Worm (Caenorhabditis elegans) whole organism, L2 larva: ENCODE results near the gene snt-7.

Experiments used
- ZK546.5 ChIP-seq: sonication (generic microtip); optimal IDR thresholded peaks from 2 replicates; lab custom pipeline; 2017; ENCODE audit warnings: missing biosample characterization, missing genetic modification characterization
- blmp-1 ChIP-seq: sonication (generic microtip); optimal IDR thresholded peaks from 2 replicates; lab custom pipeline; 2017; ENCODE audit warnings: missing genetic modification characterization, mild to moderate bottlenecking, missing compliant biosample characterization, antibody characterized with exemption, moderate library complexity; ENCODE audit not compliant: insufficient read depth
- egl-27 ChIP-seq: sonication (generic microtip); optimal IDR thresholded peaks from 3 replicates; lab custom pipeline; 2017; ENCODE audit warnings: missing biosample characterization, missing genetic modification reagents, missing genetic modification characterization
- lin-39 ChIP-seq: fragments of 150-350 bp; optimal IDR thresholded peaks from 2 replicates; lab custom pipeline; 2014; ENCODE audit warnings: missing biosample characterization, missing genetic modification reagents, missing genetic modification characterization
- lsy-2 ChIP-seq, 2 experiments: fragments of 150-350 bp in 1 of 2; sonication (generic microtip) in 1 of 2; optimal IDR thresholded peaks; 2 replicates each; lab custom pipeline; 2014 to 2017; ENCODE audit warnings: missing biosample characterization in 2 of 2, missing genetic modification characterization in 2 of 2
- nhr-11 ChIP-seq: fragments of 150-350 bp; optimal IDR thresholded peaks from 2 replicates; lab custom pipeline; 2014; ENCODE audit warnings: missing biosample characterization, missing genetic modification characterization
- nhr-237 ChIP-seq: fragments of 150-350 bp; optimal IDR thresholded peaks from 2 replicates; lab custom pipeline; 2014; ENCODE audit warnings: missing biosample characterization, missing genetic modification characterization
- nhr-25 ChIP-seq: fragments of 150-350 bp; sonication (generic microtip); optimal IDR thresholded peaks from 3 replicates; lab custom pipeline; 2014; ENCODE audit warnings: missing biosample characterization, missing genetic modification characterization
- snpc-4 ChIP-seq: fragments of 150-350 bp; optimal IDR thresholded peaks from 2 replicates; lab custom pipeline; 2014; ENCODE audit warnings: missing biosample characterization, missing genetic modification characterization
- zag-1 ChIP-seq: fragments of 150-350 bp; optimal IDR thresholded peaks from 2 replicates; lab custom pipeline; 2014; ENCODE audit warnings: missing biosample characterization, missing genetic modification characterization
- ztf-4 ChIP-seq: fragments of 150-350 bp; optimal IDR thresholded peaks from 2 replicates; lab custom pipeline; 2014; ENCODE audit warnings: missing biosample characterization, missing genetic modification characterization

DNA sequence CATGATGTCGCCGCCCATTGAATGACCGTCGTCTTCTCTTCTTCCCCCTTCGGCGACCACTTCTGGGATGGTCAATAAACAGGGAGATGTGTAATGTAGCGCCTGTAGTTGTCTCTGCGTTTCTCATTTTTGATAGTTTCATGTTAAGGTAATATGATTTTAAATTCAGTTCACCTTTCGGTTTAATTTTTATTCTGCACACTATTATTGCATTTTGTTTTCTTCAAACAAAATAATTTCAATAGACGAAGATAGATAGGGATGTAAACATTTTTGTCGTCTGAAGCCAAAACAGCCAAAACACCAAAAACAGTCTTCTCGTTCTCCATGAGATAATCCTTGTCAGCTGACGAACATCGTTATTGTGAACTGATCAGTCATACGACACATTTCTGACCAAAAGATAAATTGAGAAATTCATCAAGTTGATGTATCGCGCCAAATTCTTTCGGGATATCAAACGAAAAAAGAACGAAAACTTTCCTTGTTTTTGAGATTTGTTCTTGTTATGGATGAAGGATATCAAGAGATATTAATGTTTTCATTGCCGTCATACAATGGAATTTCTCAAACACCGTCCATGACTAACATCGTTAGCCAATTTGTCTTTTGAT, 40.1 kb downstream of the snt-7 start, which contains the start of gene C11G10.1:
- no peak for TF ChIP-seq ztf-4 (tag; lab: Kevin White, UChicago)
- no peak for TF ChIP-seq blmp-1 (tag; lab: Kevin White, UChicago)
- peak in 1 of 2 experiments; percentile 8 for TF ChIP-seq lsy-2 (tag; optimal IDR thresholded peaks at IDR 0.05; lab: Kevin White, UChicago)
- no peak for TF ChIP-seq snpc-4 (tag; lab: Kevin White, UChicago)
- TF ChIP-seq ZK546.5 (tag; lab: Kevin White, UChicago) = no peak
- no peak for TF ChIP-seq nhr-237 (tag; lab: Kevin White, UChicago)
- TF ChIP-seq lin-39 (tag; lab: Kevin White, UChicago) = no peak
- TF ChIP-seq egl-27 = no peak
- peak; percentile 18 for TF ChIP-seq nhr-25
- no peak for TF ChIP-seq zag-1
- TF ChIP-seq nhr-11 = no peak
